Worm (Caenorhabditis elegans) whole organism, L3 larva: ENCODE results near the gene C36B7.4.

Experiments
- R02D3.7 ChIP-seq: fragments of 150-350 bp; optimal IDR thresholded peaks from 2 replicates; lab custom pipeline; 2014; ENCODE audit warnings: missing biosample characterization, missing genetic modification characterization
- ZK546.5 ChIP-seq: sonication (generic microtip); optimal IDR thresholded peaks from 2 replicates; lab custom pipeline; 2017; ENCODE audit warnings: missing biosample characterization, missing genetic modification characterization
- aly-2 ChIP-seq: fragments of 150-350 bp; optimal IDR thresholded peaks from 2 replicates; lab custom pipeline; 2014; ENCODE audit warnings: missing biosample characterization, missing genetic modification characterization
- ama-1 ChIP-seq: fragments of 150-350 bp; optimal IDR thresholded peaks from 2 replicates; lab custom pipeline; 2018
- ceh-16 ChIP-seq: sonication (generic microtip); optimal IDR thresholded peaks from 2 replicates; lab custom pipeline; 2017; ENCODE audit warnings: missing biosample characterization, missing genetic modification characterization
- ceh-28 ChIP-seq: fragments of 150-350 bp; optimal IDR thresholded peaks from 2 replicates; lab custom pipeline; 2014; ENCODE audit warnings: missing biosample characterization, missing genetic modification reagents, missing genetic modification characterization
- ceh-82 ChIP-seq: fragments of 150-350 bp; optimal IDR thresholded peaks from 2 replicates; lab custom pipeline; 2014; ENCODE audit warnings: missing biosample characterization, missing genetic modification characterization
- ceh-9 ChIP-seq: sonication (generic microtip); optimal IDR thresholded peaks from 2 replicates; lab custom pipeline; 2018; ENCODE audit warnings: missing biosample characterization, missing genetic modification characterization
- egl-27 ChIP-seq: sonication (generic microtip); optimal IDR thresholded peaks from 4 replicates; lab custom pipeline; 2017; ENCODE audit warnings: missing biosample characterization, missing genetic modification reagents, missing genetic modification characterization
- egl-5 ChIP-seq: fragments of 150-350 bp; optimal IDR thresholded peaks from 2 replicates; lab custom pipeline; 2017; ENCODE audit warnings: missing biosample characterization, missing genetic modification reagents, missing genetic modification characterization, inconsistent platforms
- elt-2 ChIP-seq: sonication (generic microtip); optimal IDR thresholded peaks from 2 replicates; lab custom pipeline; 2016; ENCODE audit warnings: missing genetic modification reagents, mild to moderate bottlenecking, missing genetic modification characterization, missing compliant biosample characterization
- elt-3 ChIP-seq, 3 experiments: fragments of 150-350 bp in 1 of 3; sonication (generic microtip) in 2 of 3; optimal IDR thresholded peaks; 2 replicates in 2 of 3; 4 replicates in 1 of 3; lab custom pipeline; 2014 to 2017; ENCODE audit warnings: missing biosample characterization in 3 of 3, missing genetic modification characterization in 3 of 3
- eor-1 ChIP-seq, 2 experiments: fragments of 150-350 bp; optimal IDR thresholded peaks; 2 replicates each; lab custom pipeline; 2014 to 2018; ENCODE audit warnings: missing biosample characterization in 2 of 2, missing genetic modification characterization in 2 of 2
- fkh-10 ChIP-seq: sonication (generic microtip); optimal IDR thresholded peaks from 2 replicates; lab custom pipeline; 2017; ENCODE audit warnings: missing biosample characterization, missing genetic modification reagents, missing genetic modification characterization
- fos-1 ChIP-seq: fragments of 150-350 bp; optimal IDR thresholded peaks from 2 replicates; lab custom pipeline; 2014; ENCODE audit warnings: missing biosample characterization, missing genetic modification characterization
- jun-1 ChIP-seq: fragments of 150-350 bp; optimal IDR thresholded peaks from 2 replicates; lab custom pipeline; 2014; ENCODE audit warnings: missing biosample characterization, missing genetic modification reagents, missing genetic modification characterization
- lin-15B ChIP-seq: fragments of 150-350 bp; optimal IDR thresholded peaks from 2 replicates; lab custom pipeline; 2014; ENCODE audit warnings: missing biosample characterization, missing genetic modification characterization
- lin-39 ChIP-seq: fragments of 150-350 bp; optimal IDR thresholded peaks from 2 replicates; lab custom pipeline; 2018; ENCODE audit warnings: missing biosample characterization, missing genetic modification reagents, missing genetic modification characterization
- lsy-12 ChIP-seq: sonication (generic microtip); optimal IDR thresholded peaks from 2 replicates; lab custom pipeline; 2016; ENCODE audit warnings: mild to moderate bottlenecking, missing genetic modification characterization, missing compliant biosample characterization
- mdl-1 ChIP-seq: fragments of 150-350 bp; optimal IDR thresholded peaks from 2 replicates; lab custom pipeline; 2014; ENCODE audit warnings: missing biosample characterization, missing genetic modification characterization
- mml-1 ChIP-seq: fragments of 150-350 bp; sonication (generic microtip); optimal IDR thresholded peaks from 3 replicates; lab custom pipeline; 2014; ENCODE audit warnings: missing biosample characterization, missing genetic modification characterization
- nhr-12 ChIP-seq: fragments of 150-350 bp; optimal IDR thresholded peaks from 2 replicates; lab custom pipeline; 2014; ENCODE audit warnings: missing biosample characterization, missing genetic modification characterization
- nhr-23 ChIP-seq: fragments of 150-350 bp; optimal IDR thresholded peaks from 2 replicates; lab custom pipeline; 2014; ENCODE audit warnings: missing biosample characterization, missing genetic modification reagents, missing genetic modification characterization
- nhr-237 ChIP-seq: fragments of 150-350 bp; optimal IDR thresholded peaks from 2 replicates; lab custom pipeline; 2014; ENCODE audit warnings: missing biosample characterization, missing genetic modification characterization
- nhr-25 ChIP-seq: sonication (generic microtip); optimal IDR thresholded peaks from 2 replicates; lab custom pipeline; 2017; ENCODE audit warnings: missing biosample characterization, missing genetic modification characterization
- nhr-28 ChIP-seq: fragments of 150-350 bp; optimal IDR thresholded peaks from 2 replicates; lab custom pipeline; 2014; ENCODE audit warnings: missing biosample characterization, missing genetic modification characterization
- nhr-43 ChIP-seq: sonication (generic microtip); optimal IDR thresholded peaks from 2 replicates; lab custom pipeline; 2016; ENCODE audit warnings: mild to moderate bottlenecking, missing genetic modification characterization, missing compliant biosample characterization; ENCODE audit not compliant: poor library complexity, severe bottlenecking
- nhr-67 ChIP-seq: fragments of 150-350 bp; optimal IDR thresholded peaks from 2 replicates; lab custom pipeline; 2014; ENCODE audit warnings: missing biosample characterization, missing genetic modification characterization
- nhr-76 ChIP-seq: fragments of 150-350 bp; sonication (generic microtip); optimal IDR thresholded peaks from 5 replicates; lab custom pipeline; 2014; ENCODE audit warnings: missing biosample characterization, missing genetic modification characterization
- nhr-77 ChIP-seq: fragments of 150-350 bp; optimal IDR thresholded peaks from 2 replicates; lab custom pipeline; 2014; ENCODE audit warnings: missing biosample characterization, missing genetic modification characterization
- pha-4 ChIP-seq: fragments of 150-350 bp; optimal IDR thresholded peaks from 2 replicates; lab custom pipeline; 2014; ENCODE audit warnings: missing biosample characterization, missing genetic modification reagents, missing genetic modification characterization
- pqm-1 ChIP-seq: fragments of 150-350 bp; optimal IDR thresholded peaks from 2 replicates; lab custom pipeline; 2017; ENCODE audit warnings: missing biosample characterization, missing genetic modification characterization, inconsistent platforms
- sea-2 ChIP-seq: fragments of 150-350 bp; sonication (generic microtip); optimal IDR thresholded peaks from 4 replicates; lab custom pipeline; 2014; ENCODE audit warnings: missing biosample characterization, missing genetic modification reagents, missing genetic modification characterization
- skn-1 ChIP-seq: fragments of 150-350 bp; optimal IDR thresholded peaks from 2 replicates; lab custom pipeline; 2014; ENCODE audit warnings: missing biosample characterization, missing genetic modification characterization
- snpc-4 ChIP-seq: fragments of 150-350 bp; optimal IDR thresholded peaks from 2 replicates; lab custom pipeline; 2014; ENCODE audit warnings: missing biosample characterization, missing genetic modification characterization
- tbx-2 ChIP-seq: sonication (generic microtip); optimal IDR thresholded peaks from 2 replicates; lab custom pipeline; 2016; ENCODE audit warnings: mild to moderate bottlenecking, missing genetic modification characterization, missing compliant biosample characterization
- unc-39 ChIP-seq: sonication (generic microtip); optimal IDR thresholded peaks from 4 replicates; lab custom pipeline; 2017; ENCODE audit warnings: missing biosample characterization, missing genetic modification characterization
- unc-62 ChIP-seq: fragments of 150-350 bp; sonication (generic microtip); optimal IDR thresholded peaks from 4 replicates; lab custom pipeline; 2014; ENCODE audit warnings: missing biosample characterization, missing genetic modification reagents, missing genetic modification characterization
- zag-1 ChIP-seq: fragments of 150-350 bp; optimal IDR thresholded peaks from 2 replicates; lab custom pipeline; 2014; ENCODE audit warnings: missing biosample characterization, missing genetic modification characterization
- ztf-11 ChIP-seq: fragments of 150-350 bp; optimal IDR thresholded peaks from 2 replicates; lab custom pipeline; 2014; ENCODE audit warnings: missing biosample characterization, missing genetic modification characterization
- ztf-4 ChIP-seq: fragments of 150-350 bp; optimal IDR thresholded peaks from 2 replicates; lab custom pipeline; 2014; ENCODE audit warnings: missing biosample characterization, missing genetic modification characterization

Gene C36B7.4

ce11 chrX:7101477-7101876, 15.7 kb upstream of the C36B7.4 start, which contains the start of gene C36B7.3:
TSS of gene C36B7.3 (plus strand) at chrX:7101777.
- TF ChIP-seq eor-1 (tag; optimal IDR thresholded peaks at IDR 0.05; lab: Kevin White, UChicago) (no peak), elt-2 (tag; lab: Kevin White, UChicago) (no peak), skn-1 (tag; lab: Kevin White, UChicago) (no peak), tbx-2 (tag; lab: Kevin White, UChicago) (no peak), fos-1 (tag; lab: Kevin White, UChicago) (no peak), ceh-82 (tag; lab: Kevin White, UChicago) (no peak), ZK546.5 (no peak), pha-4 (tag; lab: Kevin White, UChicago) (no peak), zag-1 (no peak), ceh-16 (no peak), lsy-12 (tag; lab: Kevin White, UChicago) (no peak), ztf-4 (tag; lab: Kevin White, UChicago) (no peak), ama-1 (lab: Kevin White, UChicago) (no peak), nhr-43 (tag; lab: Kevin White, UChicago) (no peak), nhr-237 (no peak), egl-5 (no peak)

DNA sequence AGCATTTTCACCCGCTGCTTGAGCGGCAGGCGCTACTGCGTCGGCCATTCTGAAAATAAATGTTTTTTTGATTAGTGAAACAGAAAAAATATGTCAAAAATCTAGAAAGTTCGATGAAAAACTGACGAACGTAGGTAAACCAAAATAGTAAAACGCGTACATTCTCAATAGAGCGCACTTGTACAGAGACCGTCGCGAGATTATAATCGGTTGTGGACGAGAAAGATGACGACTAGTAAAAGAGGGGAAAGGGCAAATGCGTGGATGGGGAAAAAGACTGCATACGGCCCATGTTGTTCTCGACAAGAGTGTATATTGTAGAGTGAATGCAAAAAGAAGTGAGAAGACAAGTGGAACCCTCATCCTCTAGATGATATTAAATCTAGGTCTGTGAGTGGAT, 14.5 kb upstream of the C36B7.4 start, which contains the start of gene C36B7.6:
Gene C36B7.6, minus strand, starts transcription at position 49 of the 400 bp plus-strand sequence.
- no peak for TF ChIP-seq ztf-11 (tag; lab: Kevin White, UChicago)
- peak; percentile 30 for TF ChIP-seq pqm-1 (tag; lab: Kevin White, UChicago)
- peak; percentile 49 for TF ChIP-seq lin-15B
- TF ChIP-seq nhr-25, result peak; percentile 52
- TF ChIP-seq pha-4 (tag; lab: Kevin White, UChicago), result no peak
- peak; percentile 17 for TF ChIP-seq snpc-4
- TF ChIP-seq nhr-43 (tag; lab: Kevin White, UChicago), result no peak
- TF ChIP-seq elt-2 (tag; lab: Kevin White, UChicago), result peak; percentile 36
- peak; percentile 36 for TF ChIP-seq nhr-23

- TF ChIP-seq ceh-9 (tag; lab: Kevin White, UChicago) (no peak), snpc-4 (no peak), sea-2 (GFP tag; lab: Kevin White, UChicago) (no peak), nhr-237 (no peak), unc-39 (tag; lab: Kevin White, UChicago) (no peak), nhr-43 (tag; lab: Kevin White, UChicago) (no peak), ceh-16 (no peak), elt-3 (tag; optimal IDR thresholded peaks at IDR 0.05; lab: Kevin White, UChicago) (no peak), nhr-67 (tag; lab: Kevin White, UChicago) (no peak), ama-1 (lab: Kevin White, UChicago) (no peak), fkh-10 (GFP tag; lab: Kevin White, UChicago) (no peak), mdl-1 (no peak), egl-27 (tag; lab: Kevin White, UChicago) (no peak), R02D3.7 (no peak)
Observed at ce11 chrX:7099049-7099448, 13.2 kb upstream of the C36B7.4 start.

DNA sequence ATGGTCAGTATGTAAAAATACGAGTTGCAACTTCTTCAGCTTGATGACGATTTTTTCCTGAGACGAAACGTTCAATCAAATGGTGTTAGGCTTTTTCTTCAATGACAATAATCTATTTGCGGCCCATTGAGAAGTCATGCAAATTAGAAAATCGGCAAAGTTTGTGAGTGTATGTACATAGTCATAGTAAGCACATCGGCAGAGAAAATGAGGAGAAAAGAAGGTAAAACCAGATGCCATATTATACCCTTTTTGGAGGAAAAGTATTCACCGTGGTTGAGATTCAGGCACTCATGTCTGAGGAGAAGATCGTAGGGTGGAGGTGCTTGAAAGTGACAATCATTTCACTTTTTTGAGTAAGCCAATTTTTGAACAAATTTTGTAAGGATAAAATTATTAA, 10.5 kb upstream of the C36B7.4 start, which contains the start of gene C36B7.5:
Gene C36B7.5, minus strand, starts transcription at position 101 of the 400 bp plus-strand sequence.
- TF ChIP-seq elt-3 (tag; optimal IDR thresholded peaks at IDR 0.05; lab: Kevin White, UChicago) (no peak), snpc-4 (no peak), zag-1 (no peak), mml-1 (no peak), ztf-11 (tag; lab: Kevin White, UChicago) (no peak), lin-39 (tag; lab: Kevin White, UChicago) (no peak), nhr-28 (tag; lab: Kevin White, UChicago) (no peak), nhr-12 (tag; lab: Kevin White, UChicago) (no peak)

DNA sequence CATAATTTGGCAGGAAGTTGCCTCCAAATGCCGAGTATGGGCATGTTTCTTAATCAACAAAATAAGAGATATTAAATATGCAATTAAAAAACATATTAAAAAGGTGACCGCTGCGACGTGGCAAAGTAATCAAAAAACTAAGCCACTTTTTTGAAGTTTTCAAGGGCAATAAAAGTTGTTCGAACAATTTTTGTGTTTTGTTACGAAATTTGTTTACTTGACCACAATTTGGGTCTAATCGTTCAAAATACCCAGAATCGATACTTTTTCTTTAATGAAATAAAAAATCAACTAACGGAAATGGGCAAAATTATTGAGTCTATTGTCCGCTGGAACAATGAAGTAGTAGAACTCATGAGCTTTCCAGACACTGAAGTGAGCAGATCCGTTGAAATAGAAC, 745 bp downstream of the C36B7.4 start, which contains the start of gene Y1B5A.1:
Gene Y1B5A.1, plus strand, starts transcription at position 301 of the 400 bp plus-strand sequence.
- TF ChIP-seq ZK546.5 (no peak), skn-1 (tag; lab: Kevin White, UChicago) (no peak), nhr-77 (tag; lab: Kevin White, UChicago) (no peak), jun-1 (tag; lab: Kevin White, UChicago) (no peak), egl-27 (tag; lab: Kevin White, UChicago) (no peak), eor-1 (tag; optimal IDR thresholded peaks at IDR 0.05; lab: Kevin White, UChicago) (no peak), pqm-1 (tag; lab: Kevin White, UChicago) (no peak), nhr-28 (tag; lab: Kevin White, UChicago) (no peak), tbx-2 (tag; lab: Kevin White, UChicago) (no peak), nhr-23 (no peak), nhr-43 (tag; lab: Kevin White, UChicago) (no peak), ceh-28 (tag; lab: Kevin White, UChicago) (no peak), aly-2 (tag; lab: Kevin White, UChicago) (no peak), nhr-25 (no peak), nhr-76 (no peak), unc-62 (GFP tag; lab: Kevin White, UChicago) (no peak)
- TF ChIP-seq, all 47 proteins: peak for 0
